Worm (Caenorhabditis elegans): ENCODE measurements around the gene Y43F8B.2.

Gene Y43F8B.2

DNA sequence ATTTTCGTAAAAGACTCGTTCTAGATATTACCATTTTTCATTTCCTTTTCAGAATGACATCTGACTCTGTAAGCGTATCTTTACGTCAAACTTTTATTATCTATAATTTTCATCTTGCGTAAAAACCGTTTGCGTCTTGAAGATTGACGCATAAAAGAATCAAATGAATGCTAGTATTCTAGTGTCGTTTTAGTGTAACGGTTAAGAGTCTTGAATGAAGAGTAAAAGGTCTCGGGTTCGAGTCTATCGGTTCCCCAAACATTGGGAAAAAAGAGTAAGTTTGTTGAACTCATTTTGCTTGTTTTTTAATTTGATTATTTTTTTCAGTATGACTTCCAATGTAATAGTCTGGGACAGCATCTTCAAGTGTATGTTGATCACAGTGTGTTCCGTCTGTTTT lies 48.4 kb downstream of the Y43F8B.2 start, which contains the start of gene Y43F8B.17:
Gene Y43F8B.17, plus strand, starts transcription at position 215 of the 400 bp plus-strand sequence.
- TF ChIP-seq nhr-2 (tag; optimal IDR thresholded peaks at IDR 0.05) (no peak), lsy-2 (tag; optimal IDR thresholded peaks at IDR 0.05) (no peak), sptf-1 (tag; optimal IDR thresholded peaks at IDR 0.05) (no peak), nhr-12 (tag; optimal IDR thresholded peaks at IDR 0.05) (no peak), lin-13 (tag; optimal IDR thresholded peaks at IDR 0.05) (no peak), nhr-237 (tag; optimal IDR thresholded peaks at IDR 0.05) (no peak), ceh-83 (GFP tag; optimal IDR thresholded peaks at IDR 0.05) (no peak), sem-2 (GFP tag; optimal IDR thresholded peaks at IDR 0.05) (no peak), unc-120 (tag; optimal IDR thresholded peaks at IDR 0.05; ENCODE audit: poor library complexity, severe bottlenecking) (no peak), blmp-1 (tag; optimal IDR thresholded peaks at IDR 0.05) (no peak), snpc-4 (tag; optimal IDR thresholded peaks at IDR 0.05) (no peak)

DNA sequence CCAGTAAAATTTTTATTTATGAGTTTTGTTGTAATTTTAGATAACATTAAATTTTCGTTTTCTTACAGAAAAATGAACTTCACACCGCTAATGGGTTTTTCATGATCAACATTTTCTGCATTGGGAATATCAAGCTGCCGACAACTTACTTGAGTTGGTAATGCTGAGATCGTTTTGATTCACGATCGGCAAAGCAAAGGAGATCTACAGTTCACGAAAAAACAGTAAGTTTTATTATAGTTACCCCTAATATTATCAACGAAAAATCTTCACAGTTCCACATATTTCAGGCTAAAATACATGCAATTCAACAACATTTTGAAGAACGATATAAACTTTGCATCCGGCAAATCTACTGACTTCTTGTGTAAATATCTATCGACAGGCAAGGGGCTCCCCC lies 50.4 kb downstream of the Y43F8B.2 start, which contains the start of gene Y43F8B.22:
Gene Y43F8B.22, plus strand, starts transcription at position 301 of the 400 bp plus-strand sequence.
- TF ChIP-seq hlh-1 (tag; optimal IDR thresholded peaks at IDR 0.05) = no peak
- TF ChIP-seq elt-3 (tag; optimal IDR thresholded peaks at IDR 0.05) = no peak
- no peak for TF ChIP-seq mep-1 (tag; optimal IDR thresholded peaks at IDR 0.05)
- TF ChIP-seq ham-2 (GFP tag; optimal IDR thresholded peaks at IDR 0.05) = no peak
- no peak for TF ChIP-seq ces-1 (GFP tag; optimal IDR thresholded peaks at IDR 0.05)
- no peak for TF ChIP-seq nhr-76 (tag; optimal IDR thresholded peaks at IDR 0.05)
- TF ChIP-seq ceh-43 (GFP tag; optimal IDR thresholded peaks at IDR 0.05) = no peak
- no peak for TF ChIP-seq ztf-11 (tag; optimal IDR thresholded peaks at IDR 0.05)
- no peak for TF ChIP-seq ceh-39 (tag; optimal IDR thresholded peaks at IDR 0.05)
- no peak for TF ChIP-seq mab-5 (tag; optimal IDR thresholded peaks at IDR 0.05)
- TF ChIP-seq lin-32 (GFP tag; optimal IDR thresholded peaks at IDR 0.05) = no peak
- no peak for TF ChIP-seq drap-1 (GFP tag; optimal IDR thresholded peaks at IDR 0.05)
- TF ChIP-seq unc-120 (tag; optimal IDR thresholded peaks at IDR 0.05; ENCODE audit: poor library complexity, severe bottlenecking) = no peak
- TF ChIP-seq flh-1 (GFP tag; optimal IDR thresholded peaks at IDR 0.05) = no peak
- no peak for TF ChIP-seq blmp-1 (tag; optimal IDR thresholded peaks at IDR 0.05)
- TF ChIP-seq elt-1 (tag; optimal IDR thresholded peaks at IDR 0.05; ENCODE audit: borderline replicate concordance, insufficient read depth) = no peak
- no peak for TF ChIP-seq pha-4 (tag; optimal IDR thresholded peaks at IDR 0.05)
- TF ChIP-seq tbx-8 (GFP tag; optimal IDR thresholded peaks at IDR 0.05) = no peak

DNA sequence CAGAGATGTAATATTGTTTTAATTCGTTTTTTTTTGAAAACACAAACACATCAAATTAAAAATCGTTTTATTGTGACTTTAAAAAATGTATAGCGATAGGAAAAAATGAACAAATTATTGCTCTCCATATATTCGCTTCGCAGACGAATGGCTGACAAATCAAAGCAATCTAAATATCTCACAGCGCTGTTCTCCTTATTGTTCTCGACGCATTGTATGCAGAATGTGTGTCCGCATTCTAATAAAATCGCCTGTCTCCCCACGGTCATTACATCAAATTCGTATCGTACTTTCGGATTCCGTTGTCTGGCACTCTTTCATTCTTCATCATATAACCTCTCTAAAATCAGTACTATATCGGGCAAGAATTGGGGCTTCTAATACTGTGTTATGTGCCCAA lies 55.1 kb downstream of the Y43F8B.2 start, which contains the start of gene Y43F8B.9:
Gene Y43F8B.9, plus strand, starts transcription at position 301 of the 400 bp plus-strand sequence.
- TF ChIP-seq M03D4.4 (tag; optimal IDR thresholded peaks at IDR 0.05) = no peak
- TF ChIP-seq nhr-76 (tag; optimal IDR thresholded peaks at IDR 0.05) = no peak
- TF ChIP-seq unc-62 (GFP tag; optimal IDR thresholded peaks at IDR 0.05) = no peak
- TF ChIP-seq drap-1 (GFP tag; optimal IDR thresholded peaks at IDR 0.05) = no peak
- no peak for TF ChIP-seq nhr-237 (tag; optimal IDR thresholded peaks at IDR 0.05)
- no peak for TF ChIP-seq sem-2 (GFP tag; optimal IDR thresholded peaks at IDR 0.05)
- TF ChIP-seq unc-39 (tag; optimal IDR thresholded peaks at IDR 0.05) = no peak
- TF ChIP-seq nhr-12 (tag; optimal IDR thresholded peaks at IDR 0.05) = no peak
- TF ChIP-seq lin-32 (GFP tag; optimal IDR thresholded peaks at IDR 0.05) = no peak

DNA sequence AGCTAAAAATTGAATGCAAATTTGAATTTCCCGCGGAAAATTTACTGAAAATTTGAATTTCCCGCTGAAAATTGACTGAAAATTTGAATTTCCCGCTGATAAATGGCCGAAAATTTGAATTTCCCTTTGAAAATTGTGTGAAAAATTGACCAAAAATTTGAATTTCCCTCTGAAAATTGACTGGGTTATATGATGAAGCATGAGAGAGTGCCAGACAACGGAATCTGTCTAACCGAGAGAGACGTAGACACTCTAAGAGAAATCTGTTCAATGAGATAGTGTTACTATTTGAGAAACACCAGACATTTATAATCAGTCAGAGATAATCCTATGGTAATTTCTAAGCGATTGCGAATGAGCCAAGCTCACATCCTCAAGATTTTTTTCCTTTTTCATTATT lies 55.6 kb downstream of the Y43F8B.2 start:
- TF ChIP-seq nhr-2 (tag; optimal IDR thresholded peaks at IDR 0.05) (no peak), lin-13 (tag; optimal IDR thresholded peaks at IDR 0.05) (no peak), ham-2 (GFP tag; optimal IDR thresholded peaks at IDR 0.05) (no peak), hlh-1 (tag; optimal IDR thresholded peaks at IDR 0.05) (no peak), nhr-237 (tag; optimal IDR thresholded peaks at IDR 0.05) (no peak), ceh-39 (tag; optimal IDR thresholded peaks at IDR 0.05) (no peak), flh-1 (GFP tag; optimal IDR thresholded peaks at IDR 0.05) (no peak), blmp-1 (tag; optimal IDR thresholded peaks at IDR 0.05) (no peak), snpc-4 (tag; optimal IDR thresholded peaks at IDR 0.05) (no peak), mab-5 (tag; optimal IDR thresholded peaks at IDR 0.05) (no peak), pha-4 (tag; optimal IDR thresholded peaks at IDR 0.05) (no peak), cnd-1 (tag; optimal IDR thresholded peaks at IDR 0.05) (no peak), nhr-12 (tag; optimal IDR thresholded peaks at IDR 0.05) (no peak), sem-2 (GFP tag; optimal IDR thresholded peaks at IDR 0.05) (no peak), drap-1 (GFP tag; optimal IDR thresholded peaks at IDR 0.05) (no peak), nhr-28 (tag; optimal IDR thresholded peaks at IDR 0.05) (no peak), ceh-83 (GFP tag; optimal IDR thresholded peaks at IDR 0.05) (no peak), lin-32 (GFP tag; optimal IDR thresholded peaks at IDR 0.05) (no peak)

Data from whole organism, mixed stage, embryonic.